Worm (Caenorhabditis elegans) whole organism, L1 larva: ENCODE data around the gene F31E8.5.

Experiments
- C16A3.4 ChIP-seq: fragments of 150-350 bp; optimal IDR thresholded peaks from 2 replicates; lab custom pipeline; 2014; ENCODE audit warnings: missing biosample characterization, missing genetic modification characterization
- C34B4.2 ChIP-seq: sonication (generic microtip); optimal IDR thresholded peaks from 2 replicates; lab custom pipeline; 2017; ENCODE audit warnings: mild to moderate bottlenecking, missing genetic modification characterization, missing compliant biosample characterization
- Y116A8C.19 ChIP-seq: sonication (generic microtip); optimal IDR thresholded peaks from 2 replicates; lab custom pipeline; 2016; ENCODE audit warnings: missing compliant biosample characterization, missing genetic modification characterization, borderline replicate concordance
- aha-1 ChIP-seq: fragments of 150-350 bp; optimal IDR thresholded peaks from 2 replicates; lab custom pipeline; 2014; ENCODE audit warnings: missing biosample characterization, missing genetic modification characterization
- ama-1 ChIP-seq: fragments of 150-350 bp; optimal IDR thresholded peaks from 2 replicates; lab custom pipeline; 2014
- blmp-1 ChIP-seq: fragments of 150-350 bp; optimal IDR thresholded peaks from 2 replicates; lab custom pipeline; 2014; ENCODE audit warnings: missing biosample characterization, missing genetic modification characterization
- ceh-8 ChIP-seq: fragments of 200-800 bp; sonication (Bioruptor generic); optimal IDR thresholded peaks from 2 replicates; lab custom pipeline; 2018; ENCODE audit warnings: mild to moderate bottlenecking, missing genetic modification characterization, moderate library complexity, missing compliant biosample characterization
- ceh-82 ChIP-seq, 3 experiments: fragments of 150-350 bp in 1 of 3; sonication (generic microtip) in 2 of 3; optimal IDR thresholded peaks; 2 replicates each; lab custom pipeline; 2014 to 2017; ENCODE audit warnings: missing biosample characterization in 3 of 3, missing genetic modification characterization in 3 of 3
- ceh-88 ChIP-seq: fragments of 200-800 bp; sonication (Bioruptor generic); IDR thresholded peaks from 2 replicates; pipeline ENCODE4 v1.3.6; 2022; ENCODE audit warnings: missing genetic modification characterization, missing compliant biosample characterization
- dsc-1 ChIP-seq: sonication (generic microtip); optimal IDR thresholded peaks from 2 replicates; lab custom pipeline; 2016; ENCODE audit warnings: mild to moderate bottlenecking, missing genetic modification characterization, missing compliant biosample characterization
- efl-1 ChIP-seq, 4 experiments: fragments of 150-350 bp; optimal IDR thresholded peaks in 3 of 4; peaks in 1 of 4; 1 replicate in 1 of 4; 2 replicates in 3 of 4; lab custom pipeline; 2014; ENCODE audit warnings: missing biosample characterization in 2 of 4, missing genetic modification characterization in 2 of 4, missing genetic modification reagents in 2 of 4
- efl-3 ChIP-seq: fragments of 200-800 bp; sonication (Bioruptor generic); optimal IDR thresholded peaks from 2 replicates; lab custom pipeline; 2018; ENCODE audit warnings: mild to moderate bottlenecking, missing genetic modification characterization, missing compliant biosample characterization
- egl-27 ChIP-seq, 2 experiments: fragments of 150-350 bp in 1 of 2; sonication (generic microtip); optimal IDR thresholded peaks; 3 replicates each; lab custom pipeline; 2017 to 2018; ENCODE audit warnings: missing biosample characterization in 2 of 2, missing genetic modification characterization in 2 of 2, missing genetic modification reagents in 2 of 2
- elt-2 ChIP-seq: sonication (generic microtip); optimal IDR thresholded peaks from 2 replicates; lab custom pipeline; 2016; ENCODE audit warnings: missing genetic modification characterization, mild to moderate bottlenecking, inconsistent platforms, missing compliant biosample characterization, missing genetic modification reagents
- elt-3 ChIP-seq, 6 experiments: fragments of 150-350 bp in 1 of 6; sonication (generic microtip); optimal IDR thresholded peaks; 2 replicates each; lab custom pipeline; 2017 to 2018; ENCODE audit warnings: missing biosample characterization in 6 of 6, missing genetic modification characterization in 6 of 6, inconsistent platforms in 1 of 6
- fkh-10 ChIP-seq: sonication (generic microtip); optimal IDR thresholded peaks from 2 replicates; lab custom pipeline; 2017; ENCODE audit warnings: missing biosample characterization, missing genetic modification reagents, missing genetic modification characterization
- fkh-4 ChIP-seq: sonication (generic microtip); optimal IDR thresholded peaks from 2 replicates; lab custom pipeline; 2016; ENCODE audit warnings: missing compliant biosample characterization, missing genetic modification characterization, borderline replicate concordance
- fkh-8 ChIP-seq: sonication (generic microtip); optimal IDR thresholded peaks from 2 replicates; lab custom pipeline; 2016; ENCODE audit warnings: mild to moderate bottlenecking, missing genetic modification characterization, missing compliant biosample characterization
- fos-1 ChIP-seq: fragments of 150-350 bp; optimal IDR thresholded peaks from 2 replicates; lab custom pipeline; 2014; ENCODE audit warnings: missing biosample characterization, missing genetic modification characterization
- hlh-17 ChIP-seq: fragments of 200-800 bp; sonication (Bioruptor generic); optimal IDR thresholded peaks from 2 replicates; lab custom pipeline; 2018; ENCODE audit warnings: missing genetic modification characterization, mild to moderate bottlenecking, missing compliant biosample characterization, moderate library complexity, borderline replicate concordance
- hpl-2 ChIP-seq: fragments of 150-350 bp; optimal IDR thresholded peaks from 2 replicates; lab custom pipeline; 2014; ENCODE audit warnings: missing biosample characterization, missing genetic modification reagents, missing genetic modification characterization
- jun-1 ChIP-seq: fragments of 150-350 bp; optimal IDR thresholded peaks from 2 replicates; lab custom pipeline; 2014; ENCODE audit warnings: missing biosample characterization, missing genetic modification reagents, missing genetic modification characterization
- lin-14 ChIP-seq: fragments of 200-800 bp; sonication (Bioruptor generic); optimal IDR thresholded peaks from 2 replicates; lab custom pipeline; 2018; ENCODE audit warnings: mild to moderate bottlenecking, missing genetic modification characterization, moderate library complexity, missing compliant biosample characterization
- lin-35 ChIP-seq, 2 experiments: fragments of 150-350 bp; optimal IDR thresholded peaks; 2 replicates each; lab custom pipeline; 2014; ENCODE audit warnings: missing biosample characterization in 2 of 2, missing genetic modification characterization in 2 of 2, missing genetic modification reagents in 2 of 2
- lin-39 ChIP-seq: fragments of 150-350 bp; optimal IDR thresholded peaks from 2 replicates; lab custom pipeline; 2014; ENCODE audit warnings: missing biosample characterization, missing genetic modification reagents, missing genetic modification characterization
- lsy-2 ChIP-seq, 2 experiments: fragments of 150-350 bp; optimal IDR thresholded peaks; 2 replicates each; lab custom pipeline; 2014; ENCODE audit warnings: missing biosample characterization in 2 of 2, missing genetic modification characterization in 2 of 2
- mab-9 ChIP-seq: fragments of 200-800 bp; sonication (Bioruptor generic); IDR thresholded peaks from 2 replicates; pipeline ENCODE4 v1.3.6; 2022; ENCODE audit warnings: missing genetic modification reagents, missing genetic modification characterization, missing compliant biosample characterization
- mdl-1 ChIP-seq, 2 experiments: fragments of 150-350 bp; optimal IDR thresholded peaks; 2 replicates each; lab custom pipeline; 2014 to 2017; ENCODE audit warnings: missing biosample characterization in 2 of 2, missing genetic modification characterization in 2 of 2, inconsistent platforms in 1 of 2
- mep-1 ChIP-seq: fragments of 150-350 bp; optimal IDR thresholded peaks from 2 replicates; lab custom pipeline; 2014; ENCODE audit warnings: missing biosample characterization, missing genetic modification characterization
- nhr-11 ChIP-seq: fragments of 150-350 bp; optimal IDR thresholded peaks from 2 replicates; lab custom pipeline; 2014; ENCODE audit warnings: missing biosample characterization, missing genetic modification characterization
- nhr-12 ChIP-seq: sonication (generic microtip); optimal IDR thresholded peaks from 2 replicates; lab custom pipeline; 2017; ENCODE audit warnings: missing biosample characterization, missing genetic modification characterization
- nhr-19 ChIP-seq: fragments of 200-800 bp; sonication (Bioruptor generic); conservative IDR thresholded peaks from 2 replicates; pipeline ENCODE4 v1.3.6; 2022; ENCODE audit warnings: missing genetic modification characterization, missing compliant biosample characterization
- nhr-20 ChIP-seq: sonication (generic microtip); optimal IDR thresholded peaks from 2 replicates; lab custom pipeline; 2016; ENCODE audit warnings: mild to moderate bottlenecking, missing genetic modification characterization, missing compliant biosample characterization
- nhr-237 ChIP-seq: fragments of 150-350 bp; optimal IDR thresholded peaks from 2 replicates; lab custom pipeline; 2014; ENCODE audit warnings: missing biosample characterization, missing genetic modification characterization
- nhr-47 ChIP-seq: sonication (generic microtip); optimal IDR thresholded peaks from 2 replicates; lab custom pipeline; 2016; ENCODE audit warnings: mild to moderate bottlenecking, missing genetic modification characterization, moderate library complexity, missing compliant biosample characterization
- nhr-71 ChIP-seq: sonication (generic microtip); optimal IDR thresholded peaks from 2 replicates; lab custom pipeline; 2016; ENCODE audit warnings: mild to moderate bottlenecking, missing genetic modification characterization, moderate library complexity, missing compliant biosample characterization
- nhr-85 ChIP-seq: sonication (generic microtip); peaks from one replicate; lab custom pipeline; 2016; ENCODE audit warnings: missing genetic modification characterization, inconsistent platforms, missing compliant biosample characterization
- nhr-90 ChIP-seq: sonication (generic microtip); optimal IDR thresholded peaks from 2 replicates; lab custom pipeline; 2016; ENCODE audit warnings: mild to moderate bottlenecking, missing genetic modification characterization, missing compliant biosample characterization; ENCODE audit not compliant: poor library complexity
- pax-3 ChIP-seq: fragments of 200-800 bp; sonication (Bioruptor generic); optimal IDR thresholded peaks from 2 replicates; lab custom pipeline; 2018; ENCODE audit warnings: mild to moderate bottlenecking, missing genetic modification characterization, moderate library complexity, missing compliant biosample characterization
- pqm-1 ChIP-seq: sonication (generic microtip); optimal IDR thresholded peaks from 3 replicates; lab custom pipeline; 2017; ENCODE audit warnings: missing biosample characterization, missing genetic modification characterization
- rnt-1 ChIP-seq: sonication (generic microtip); optimal IDR thresholded peaks from 2 replicates; lab custom pipeline; 2016; ENCODE audit warnings: mild to moderate bottlenecking, missing genetic modification characterization, moderate library complexity, missing compliant biosample characterization
- skn-1 ChIP-seq: fragments of 150-350 bp; optimal IDR thresholded peaks from 2 replicates; lab custom pipeline; 2014; ENCODE audit warnings: missing biosample characterization, missing genetic modification characterization
- snpc-4 ChIP-seq: fragments of 150-350 bp; optimal IDR thresholded peaks from 2 replicates; lab custom pipeline; 2014; ENCODE audit warnings: missing biosample characterization, missing genetic modification characterization
- snu-23 ChIP-seq: sonication (generic microtip); optimal IDR thresholded peaks from 2 replicates; lab custom pipeline; 2016; ENCODE audit warnings: missing genetic modification characterization, missing compliant biosample characterization
- sup-37 ChIP-seq: fragments of 200-800 bp; sonication (Bioruptor generic); optimal IDR thresholded peaks from 2 replicates; lab custom pipeline; 2018; ENCODE audit warnings: mild to moderate bottlenecking, missing genetic modification characterization, missing compliant biosample characterization
- swsn-7 ChIP-seq: sonication (generic microtip); optimal IDR thresholded peaks from 2 replicates; lab custom pipeline; 2016; ENCODE audit warnings: missing genetic modification characterization, missing compliant biosample characterization
- tbx-2 ChIP-seq: sonication (generic microtip); optimal IDR thresholded peaks from 2 replicates; lab custom pipeline; 2016; ENCODE audit warnings: missing genetic modification characterization, missing compliant biosample characterization
- unc-130 ChIP-seq: fragments of 150-350 bp; optimal IDR thresholded peaks from 2 replicates; lab custom pipeline; 2017; ENCODE audit warnings: missing biosample characterization, missing genetic modification characterization, inconsistent platforms
- unc-62 ChIP-seq: fragments of 150-350 bp; optimal IDR thresholded peaks from 2 replicates; lab custom pipeline; 2014; ENCODE audit warnings: missing biosample characterization, missing genetic modification reagents, missing genetic modification characterization
- unc-86 ChIP-seq: sonication (generic microtip); optimal IDR thresholded peaks from 2 replicates; lab custom pipeline; 2016; ENCODE audit warnings: missing genetic modification characterization, missing compliant biosample characterization
- unc-98 ChIP-seq: fragments of 200-800 bp; sonication (Bioruptor generic); IDR thresholded peaks from 2 replicates; pipeline ENCODE4 v1.3.6; 2022; ENCODE audit warnings: missing genetic modification characterization, missing compliant biosample characterization
- zag-1 ChIP-seq: fragments of 150-350 bp; optimal IDR thresholded peaks from 2 replicates; lab custom pipeline; 2014; ENCODE audit warnings: missing biosample characterization, missing genetic modification characterization
- ztf-11 ChIP-seq, 2 experiments: sonication (generic microtip); optimal IDR thresholded peaks; 2 replicates each; lab custom pipeline; 2016 to 2017; ENCODE audit warnings: missing genetic modification characterization in 2 of 2, missing biosample characterization in 1 of 2, missing compliant biosample characterization in 1 of 2

Gene F31E8.5

DNA sequence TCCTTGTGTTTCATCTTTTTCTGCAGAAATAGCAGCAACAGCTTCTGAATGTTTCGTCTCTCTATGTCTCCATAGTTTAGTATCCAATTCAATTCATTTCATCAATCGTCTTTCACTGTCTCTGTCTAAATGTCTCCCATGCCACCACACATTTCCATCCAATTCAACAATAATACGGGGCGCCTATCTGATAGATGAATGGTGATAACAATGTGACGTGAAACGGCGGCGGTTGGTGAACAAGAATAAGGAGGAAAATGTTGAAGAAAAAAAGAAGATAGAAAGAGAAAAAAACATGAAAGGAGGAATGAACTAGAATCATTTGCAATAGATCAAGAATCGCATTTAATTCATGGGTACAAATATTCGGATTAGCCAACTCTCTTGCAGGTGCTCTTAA is 15.3 kb upstream of the F31E8.5 start:
- peak; percentile 20 for TF ChIP-seq sup-37 (GFP tag; lab: Kevin White, UChicago)
- peak; percentile 81 for TF ChIP-seq nhr-20 (tag; lab: Kevin White, UChicago)
- TF ChIP-seq lsy-2 (tag; optimal IDR thresholded peaks at IDR 0.05; lab: Kevin White, UChicago), result peak; percentile 41 to 70
- TF ChIP-seq efl-3 (GFP tag; lab: Kevin White, UChicago), result peak; percentile 30
- no peak for TF ChIP-seq unc-98 (GFP tag; lab: Robert Waterston, UW)
- TF ChIP-seq snu-23 (GFP tag; lab: Kevin White, UChicago), result peak; percentile 69
- TF ChIP-seq mdl-1 (tag; optimal IDR thresholded peaks at IDR 0.05; lab: Kevin White, UChicago), result peak in 1 of 2 experiments; percentile 44
- TF ChIP-seq pqm-1 (tag; lab: Kevin White, UChicago), result no peak
- TF ChIP-seq zag-1, result no peak
- peak; percentile 13 for TF ChIP-seq nhr-90 (tag; lab: Kevin White, UChicago)
- peak; percentile 14 for TF ChIP-seq nhr-11 (tag; lab: Kevin White, UChicago)
- TF ChIP-seq fkh-4 (tag; lab: Kevin White, UChicago), result no peak
- peak; percentile 62 to 64 for TF ChIP-seq egl-27 (tag; optimal IDR thresholded peaks at IDR 0.05; lab: Kevin White, UChicago)
- no peak for TF ChIP-seq nhr-12 (tag; lab: Kevin White, UChicago)
- TF ChIP-seq fkh-8 (tag; lab: Kevin White, UChicago), result no peak
- TF ChIP-seq C34B4.2, result no peak
- TF ChIP-seq nhr-85, result peak; percentile 96
- TF ChIP-seq unc-86 (tag; lab: Kevin White, UChicago), result no peak
- no peak for TF ChIP-seq Y116A8C.19 (tag; lab: Kevin White, UChicago)
- TF ChIP-seq ceh-88, result no peak
- peak; percentile 41 for TF ChIP-seq C16A3.4 (tag; lab: Kevin White, UChicago)
- TF ChIP-seq hpl-2 (GFP tag; lab: Kevin White, UChicago), result no peak
- TF ChIP-seq blmp-1, result peak; percentile 94
- peak; percentile 19 for TF ChIP-seq swsn-7 (tag; lab: Kevin White, UChicago)
- peak; percentile 3 for TF ChIP-seq dsc-1 (tag; lab: Kevin White, UChicago)
- TF ChIP-seq lin-35 (GFP tag; optimal IDR thresholded peaks at IDR 0.05; lab: Kevin White, UChicago), result peak in 1 of 2 experiments; percentile 40
- peak; percentile 31 for TF ChIP-seq fos-1 (tag; lab: Kevin White, UChicago)
- TF ChIP-seq nhr-19 (GFP tag; lab: Robert Waterston, UW), result peak; percentile 42
- TF ChIP-seq fkh-10, result no peak
- no peak for TF ChIP-seq ama-1 (lab: Kevin White, UChicago)
- no peak for TF ChIP-seq mab-9 (GFP tag; lab: Robert Waterston, UW)
- peak; percentile 15 to 23 for TF ChIP-seq efl-1 (optimal IDR thresholded peaks at IDR 0.05; lab: Kevin White, UChicago)
- no peak for TF ChIP-seq efl-1 (GFP tag; optimal IDR thresholded peaks at IDR 0.05 in 1 of 2; lab: Kevin White, UChicago)
- peak; percentile 69 for TF ChIP-seq mep-1 (tag; lab: Kevin White, UChicago)
- TF ChIP-seq nhr-47, result no peak
- TF ChIP-seq tbx-2 (tag; lab: Kevin White, UChicago), result peak; percentile 36
- TF ChIP-seq elt-3 (tag; optimal IDR thresholded peaks at IDR 0.05; lab: Kevin White, UChicago), result peak; percentile 14 to 89 (median 58)
- TF ChIP-seq nhr-237 (tag; lab: Kevin White, UChicago), result peak; percentile 4
- TF ChIP-seq pax-3 (tag; lab: Kevin White, UChicago), result no peak
- TF ChIP-seq lin-39 (tag; lab: Kevin White, UChicago), result no peak
- TF ChIP-seq ceh-8 (GFP tag; lab: Kevin White, UChicago), result no peak
- peak; percentile 78 for TF ChIP-seq nhr-71 (tag; lab: Kevin White, UChicago)
- peak; percentile 94 for TF ChIP-seq lin-14 (GFP tag; lab: Kevin White, UChicago)
- peak; percentile 0 for TF ChIP-seq jun-1 (tag; lab: Kevin White, UChicago)
- TF ChIP-seq aha-1 (tag; lab: Kevin White, UChicago), result no peak
- peak; percentile 87 for TF ChIP-seq rnt-1
- TF ChIP-seq elt-2, result peak; percentile 72
- TF ChIP-seq ceh-82 (tag; optimal IDR thresholded peaks at IDR 0.05; lab: Kevin White, UChicago), result peak in 1 of 3 experiments; percentile 17
- TF ChIP-seq ztf-11 (tag; optimal IDR thresholded peaks at IDR 0.05; lab: Kevin White, UChicago), result no peak
- peak; percentile 28 for TF ChIP-seq unc-130 (tag; lab: Kevin White, UChicago)
- TF ChIP-seq hlh-17 (GFP tag; lab: Kevin White, UChicago), result no peak
- no peak for TF ChIP-seq skn-1
- peak; percentile 24 for TF ChIP-seq snpc-4 (tag; lab: Kevin White, UChicago)
- no peak for TF ChIP-seq unc-62
